ENCODE assay signal across 3 fruit fly cellular contexts in genomic region chrX:11925213-11925612, dm6.
TF ChIP-seq lines count a peak whose summit lies in the region.

No protein-coding gene starts in this region.

TF ChIP-seq in whole organism, embryonic, 481 proteins besides CTCF, POLR2A, EP300 and RAD21 (continued from another document and continues in another):
- no peak for TF ChIP-seq sr (GFP tag; IDR thresholded peaks at IDR 0.05; lab: Robert Waterston, UW)
- peak; percentile 60 for TF ChIP-seq CG3281 (GFP tag; optimal IDR thresholded peaks at IDR 0.05; lab: Kevin White, UChicago)
- TF ChIP-seq HLH3B (GFP tag; IDR thresholded peaks at IDR 0.05; lab: Robert Waterston, UW) = peak; percentile 69
- peak; percentile 39 for TF ChIP-seq caup (GFP tag; optimal IDR thresholded peaks at IDR 0.05; lab: Kevin White, UChicago; ENCODE audit: severe bottlenecking)
- TF ChIP-seq Camta (GFP tag; optimal IDR thresholded peaks at IDR 0.05; lab: Kevin White, UChicago) = no peak
- no peak for TF ChIP-seq Hand (GFP tag; optimal IDR thresholded peaks at IDR 0.05; lab: Kevin White, UChicago)
- peak in 1 of 2 experiments; percentile 48 for TF ChIP-seq Hr51 (GFP tag; optimal IDR thresholded peaks at IDR 0.05; lab: Kevin White, UChicago)
- TF ChIP-seq CG16863 (GFP tag; optimal IDR thresholded peaks at IDR 0.05; lab: Kevin White, UChicago) = peak; percentile 8
- TF ChIP-seq gem (tag; optimal IDR thresholded peaks at IDR 0.05; lab: Kevin White, UChicago) = peak; percentile 58
- TF ChIP-seq CG9932 (GFP tag; IDR thresholded peaks at IDR 0.05; lab: Robert Waterston, UW) = peak; percentile 74
- no peak for TF ChIP-seq z (GFP tag; IDR thresholded peaks at IDR 0.05; lab: Robert Waterston, UW)
- TF ChIP-seq mirr (GFP tag; optimal IDR thresholded peaks at IDR 0.05; lab: Kevin White, UChicago) = no peak
- peak; percentile 62 for TF ChIP-seq B-H1 (GFP tag; IDR thresholded peaks at IDR 0.05; lab: Robert Waterston, UW)
- TF ChIP-seq sens (GFP tag; lab: Kevin White, UChicago) = peak; percentile 89
- TF ChIP-seq Fer2 (tag; optimal IDR thresholded peaks at IDR 0.05; lab: Kevin White, UChicago) = no peak
- TF ChIP-seq slbo (GFP tag; IDR thresholded peaks at IDR 0.05; lab: Robert Waterston, UW) = peak; percentile 79
- TF ChIP-seq CG18011 (GFP tag; optimal IDR thresholded peaks at IDR 0.05; lab: Kevin White, UChicago) = peak; percentile 10
- TF ChIP-seq cg (GFP tag; optimal IDR thresholded peaks at IDR 0.05; lab: Kevin White, UChicago) = no peak
- TF ChIP-seq Nf-YC (tag; optimal IDR thresholded peaks at IDR 0.05; lab: Kevin White, UChicago) = no peak
- TF ChIP-seq Dip3 (GFP tag; optimal IDR thresholded peaks at IDR 0.05; lab: Kevin White, UChicago) = no peak
- no peak for TF ChIP-seq sna (GFP tag; IDR thresholded peaks at IDR 0.05; lab: Robert Waterston, UW; ENCODE audit: partially characterized antibody)
- no peak for TF ChIP-seq her (GFP tag; optimal IDR thresholded peaks at IDR 0.05; lab: Kevin White, UChicago)
- TF ChIP-seq CG12104 (GFP tag; optimal IDR thresholded peaks at IDR 0.05; lab: Kevin White, UChicago) = no peak
- no peak for TF ChIP-seq CG6813 (GFP tag; optimal IDR thresholded peaks at IDR 0.05; lab: Kevin White, UChicago)
- TF ChIP-seq CG8388 (GFP tag; optimal IDR thresholded peaks at IDR 0.05; lab: Kevin White, UChicago) = peak; percentile 6
- no peak for TF ChIP-seq CG13287 (GFP tag; IDR thresholded peaks at IDR 0.05; lab: Robert Waterston, UW; ENCODE audit: partially characterized antibody)
- TF ChIP-seq Oli (tag; optimal IDR thresholded peaks at IDR 0.05; lab: Kevin White, UChicago) = no peak
- TF ChIP-seq E2f1 (GFP tag; IDR thresholded peaks at IDR 0.05; lab: Robert Waterston, UW) = peak; percentile 54
- TF ChIP-seq Poxn (GFP tag; IDR thresholded peaks at IDR 0.05; lab: Robert Waterston, UW) = 0 out of 2 replicates have a peak, but pooled peaks have one; percentile 37
- TF ChIP-seq CG6689 (GFP tag; IDR thresholded peaks at IDR 0.05; lab: Robert Waterston, UW) = peak; percentile 76
- peak; percentile 56 for TF ChIP-seq al (GFP tag; IDR thresholded peaks at IDR 0.05; lab: Robert Waterston, UW)
- TF ChIP-seq Oaz (GFP tag; IDR thresholded peaks at IDR 0.05; lab: Robert Waterston, UW) = peak; percentile 32; the same call in 1 of the 2 replicates
- TF ChIP-seq Sry-δ (GFP tag; optimal IDR thresholded peaks at IDR 0.05; lab: Kevin White, UChicago) = no peak
- peak; percentile 76; the same call in 2 of the 3 replicates for TF ChIP-seq ci (GFP tag; IDR thresholded peaks at IDR 0.05; lab: Robert Waterston, UW)
- peak; percentile 69 for TF ChIP-seq CG14441 (GFP tag; IDR thresholded peaks at IDR 0.05; lab: Robert Waterston, UW)
- TF ChIP-seq dmrt99B (tag; optimal IDR thresholded peaks at IDR 0.05; lab: Kevin White, UChicago) = peak; percentile 51
- TF ChIP-seq ase (GFP tag; IDR thresholded peaks at IDR 0.05; lab: Robert Waterston, UW) = peak; percentile 66; the same call in 2 of the 3 replicates
- TF ChIP-seq gsb-n (tag; optimal IDR thresholded peaks at IDR 0.05; lab: Kevin White, UChicago) = no peak
- peak; percentile 42; the same call in 1 of the 2 replicates for TF ChIP-seq onecut (GFP tag; IDR thresholded peaks at IDR 0.05; lab: Robert Waterston, UW)
- TF ChIP-seq Kr (GFP tag; optimal IDR thresholded peaks at IDR 0.05; lab: Kevin White, UChicago) = no peak
- TF ChIP-seq CG30020 (tag; optimal IDR thresholded peaks at IDR 0.05; lab: Kevin White, UChicago) = no peak
- peak; percentile 64 for TF ChIP-seq Taf1 (GFP tag; IDR thresholded peaks at IDR 0.05; lab: Robert Waterston, UW)
- peak; percentile 39; the same call in 1 of the 2 replicates for TF ChIP-seq peb (GFP tag; IDR thresholded peaks at IDR 0.05; lab: Robert Waterston, UW)
- TF ChIP-seq NfI (GFP tag; optimal IDR thresholded peaks at IDR 0.05; lab: Kevin White, UChicago) = peak; percentile 38

TF ChIP-seq in whole organism, prepupa, 60 proteins besides CTCF, POLR2A, EP300 and RAD21 (continued from another document):
- no peak for TF ChIP-seq CG4318 (GFP tag; optimal IDR thresholded peaks at IDR 0.05; lab: Kevin White, UChicago)
- peak; percentile 85 for TF ChIP-seq eg (GFP tag; IDR thresholded peaks at IDR 0.05; lab: Robert Waterston, UW)
- peak; percentile 29; the same call in 1 of the 2 replicates for TF ChIP-seq CG11294 (GFP tag; IDR thresholded peaks at IDR 0.05; lab: Robert Waterston, UW)
- no peak for TF ChIP-seq salr (GFP tag; optimal IDR thresholded peaks at IDR 0.05; lab: Kevin White, UChicago)
- TF ChIP-seq Sox14 (GFP tag; optimal IDR thresholded peaks at IDR 0.05; lab: Kevin White, UChicago) = peak; percentile 30
- TF ChIP-seq fd59A (GFP tag; optimal IDR thresholded peaks at IDR 0.05; lab: Kevin White, UChicago) = no peak
- TF ChIP-seq ss (GFP tag; optimal IDR thresholded peaks at IDR 0.05; lab: Kevin White, UChicago) = no peak
- peak; percentile 21 for TF ChIP-seq CG11902 (GFP tag; optimal IDR thresholded peaks at IDR 0.05; lab: Kevin White, UChicago)
- TF ChIP-seq cyc (GFP tag; optimal IDR thresholded peaks at IDR 0.05; lab: Kevin White, UChicago) = peak; percentile 75
- peak; percentile 14 for TF ChIP-seq Blimp-1 (GFP tag; optimal IDR thresholded peaks at IDR 0.05; lab: Kevin White, UChicago)
- no peak for TF ChIP-seq Eip75B (GFP tag; optimal IDR thresholded peaks at IDR 0.05; lab: Kevin White, UChicago)
- TF ChIP-seq OdsH (GFP tag; optimal IDR thresholded peaks at IDR 0.05; lab: Kevin White, UChicago) = peak; percentile 34
- peak; percentile 68 for TF ChIP-seq Eip93F (GFP tag; optimal IDR thresholded peaks at IDR 0.05; lab: Kevin White, UChicago)
- TF ChIP-seq acj6 (GFP tag; optimal IDR thresholded peaks at IDR 0.05; lab: Kevin White, UChicago) = peak; percentile 18
- peak; percentile 60 for TF ChIP-seq esn (GFP tag; optimal IDR thresholded peaks at IDR 0.05; lab: Kevin White, UChicago)
- no peak for TF ChIP-seq CG3032 (tag; optimal IDR thresholded peaks at IDR 0.05; lab: Kevin White, UChicago)
- TF ChIP-seq CG6276 (GFP tag; optimal IDR thresholded peaks at IDR 0.05; lab: Kevin White, UChicago) = peak; percentile 39
- no peak for TF ChIP-seq fkh (GFP tag; optimal IDR thresholded peaks at IDR 0.05; lab: Kevin White, UChicago)
- no peak for TF ChIP-seq CG1621 (tag; optimal IDR thresholded peaks at IDR 0.05; lab: Kevin White, UChicago)
- peak; percentile 18 for TF ChIP-seq CG8319 (GFP tag; optimal IDR thresholded peaks at IDR 0.05; lab: Kevin White, UChicago)
- no peak for TF ChIP-seq Ets96B (tag; optimal IDR thresholded peaks at IDR 0.05; lab: Kevin White, UChicago)
- TF ChIP-seq fd85E (GFP tag; optimal IDR thresholded peaks at IDR 0.05; lab: Kevin White, UChicago) = no peak
- TF ChIP-seq CG31627 (GFP tag; optimal IDR thresholded peaks at IDR 0.05; lab: Kevin White, UChicago) = peak; percentile 56
- no peak for TF ChIP-seq CG10669 (GFP tag; optimal IDR thresholded peaks at IDR 0.05; lab: Kevin White, UChicago)
- peak; percentile 65 for TF ChIP-seq CG3919 (GFP tag; optimal IDR thresholded peaks at IDR 0.05; lab: Kevin White, UChicago)
- peak; percentile 90 for TF ChIP-seq svp (GFP tag; lab: Kevin White, UChicago)
- peak; percentile 62 for TF ChIP-seq Ets21C (GFP tag; optimal IDR thresholded peaks at IDR 0.05; lab: Kevin White, UChicago)
- TF ChIP-seq CG7368 (GFP tag; optimal IDR thresholded peaks at IDR 0.05; lab: Kevin White, UChicago) = peak; percentile 28
- TF ChIP-seq CG6792 (GFP tag; optimal IDR thresholded peaks at IDR 0.05; lab: Kevin White, UChicago) = peak; percentile 48
- TF ChIP-seq Hr4 (GFP tag; optimal IDR thresholded peaks at IDR 0.05; lab: Kevin White, UChicago) = peak; percentile 28
- peak; percentile 25 for TF ChIP-seq achi (GFP tag; optimal IDR thresholded peaks at IDR 0.05; lab: Kevin White, UChicago)
- TF ChIP-seq topi (GFP tag; optimal IDR thresholded peaks at IDR 0.05; lab: Kevin White, UChicago) = peak; percentile 78
- TF ChIP-seq CG9139 (GFP tag; optimal IDR thresholded peaks at IDR 0.05; lab: Kevin White, UChicago) = no peak
- TF ChIP-seq CG10631 (GFP tag; optimal IDR thresholded peaks at IDR 0.05; lab: Kevin White, UChicago) = peak; percentile 12
- peak; percentile 72 for TF ChIP-seq Met (GFP tag; optimal IDR thresholded peaks at IDR 0.05; lab: Kevin White, UChicago)
- TF ChIP-seq vri (GFP tag; optimal IDR thresholded peaks at IDR 0.05; lab: Kevin White, UChicago) = peak; percentile 45
- peak; percentile 62 for TF ChIP-seq lz (GFP tag; optimal IDR thresholded peaks at IDR 0.05; lab: Kevin White, UChicago)
- no peak for TF ChIP-seq CG6808 (GFP tag; optimal IDR thresholded peaks at IDR 0.05; lab: Kevin White, UChicago)

TF ChIP-seq in whole organism, wandering third instar larva, 38 proteins besides CTCF, POLR2A, EP300 and RAD21 (continued from another document):
- TF ChIP-seq foxo (GFP tag; optimal IDR thresholded peaks at IDR 0.05; lab: Kevin White, UChicago) (peak in 1 of 2 experiments; percentile 67), Rel (GFP tag; optimal IDR thresholded peaks at IDR 0.05; lab: Kevin White, UChicago) (no peak), Rel (tag; optimal IDR thresholded peaks at IDR 0.05; lab: Kevin White, UChicago) (peak; percentile 56), jim (GFP tag; optimal IDR thresholded peaks at IDR 0.05; lab: Kevin White, UChicago) (no peak), Mio (GFP tag; optimal IDR thresholded peaks at IDR 0.05; lab: Kevin White, UChicago) (no peak), Dfd (GFP tag; optimal IDR thresholded peaks at IDR 0.05; lab: Kevin White, UChicago) (no peak), N (GFP tag; optimal IDR thresholded peaks at IDR 0.05; lab: Kevin White, UChicago) (no peak), CG32264 (GFP tag; optimal IDR thresholded peaks at IDR 0.05; lab: Kevin White, UChicago) (peak; percentile 42), CrebA (GFP tag; optimal IDR thresholded peaks at IDR 0.05; lab: Kevin White, UChicago; ENCODE audit: borderline replicate concordance) (no peak), dsf (GFP tag; optimal IDR thresholded peaks at IDR 0.05; lab: Kevin White, UChicago; ENCODE audit: borderline replicate concordance) (no peak), h (GFP tag; optimal IDR thresholded peaks at IDR 0.05; lab: Kevin White, UChicago) (peak; percentile 80)
TF ChIP-seq in whole organism, wandering third instar larva: peak in this region for 19.
